Worm (Caenorhabditis elegans) whole organism, L1 larva: Measurements from ENCODE around the gene msp-58.
A peak's percentile ranks its signal among the peaks of the same experiment; 100 is the strongest.

ENCODE experiments used
- C16A3.4 ChIP-seq: fragments of 150-350 bp; optimal IDR thresholded peaks from 2 replicates; lab custom pipeline; 2014; ENCODE audit warnings: missing biosample characterization, missing genetic modification characterization
- aha-1 ChIP-seq: fragments of 150-350 bp; optimal IDR thresholded peaks from 2 replicates; lab custom pipeline; 2014; ENCODE audit warnings: missing biosample characterization, missing genetic modification characterization
- alr-1 ChIP-seq: fragments of 200-800 bp; sonication (Bioruptor generic); optimal IDR thresholded peaks from 2 replicates; lab custom pipeline; 2018; ENCODE audit warnings: borderline replicate concordance, mild to moderate bottlenecking, missing genetic modification characterization, missing compliant biosample characterization
- aly-2 ChIP-seq: fragments of 150-350 bp; optimal IDR thresholded peaks from 2 replicates; lab custom pipeline; 2014; ENCODE audit warnings: missing biosample characterization, missing genetic modification characterization
- blmp-1 ChIP-seq: fragments of 150-350 bp; optimal IDR thresholded peaks from 2 replicates; lab custom pipeline; 2014; ENCODE audit warnings: missing biosample characterization, missing genetic modification characterization
- ceh-8 ChIP-seq: fragments of 200-800 bp; sonication (Bioruptor generic); optimal IDR thresholded peaks from 2 replicates; lab custom pipeline; 2018; ENCODE audit warnings: mild to moderate bottlenecking, missing genetic modification characterization, moderate library complexity, missing compliant biosample characterization
- ceh-90 ChIP-seq: sonication (generic microtip); optimal IDR thresholded peaks from 2 replicates; lab custom pipeline; 2016; ENCODE audit warnings: missing genetic modification characterization, missing compliant biosample characterization
- efl-1 ChIP-seq, 4 experiments: fragments of 150-350 bp; optimal IDR thresholded peaks in 3 of 4; peaks in 1 of 4; 1 replicate in 1 of 4; 2 replicates in 3 of 4; lab custom pipeline; 2014; ENCODE audit warnings: missing biosample characterization in 2 of 4, missing genetic modification characterization in 2 of 4, missing genetic modification reagents in 2 of 4
- elt-2 ChIP-seq: sonication (generic microtip); optimal IDR thresholded peaks from 2 replicates; lab custom pipeline; 2016; ENCODE audit warnings: missing genetic modification characterization, mild to moderate bottlenecking, inconsistent platforms, missing compliant biosample characterization, missing genetic modification reagents
- elt-3 ChIP-seq, 6 experiments: fragments of 150-350 bp in 1 of 6; sonication (generic microtip); optimal IDR thresholded peaks; 2 replicates each; lab custom pipeline; 2017 to 2018; ENCODE audit warnings: missing biosample characterization in 6 of 6, missing genetic modification characterization in 6 of 6, inconsistent platforms in 1 of 6
- fkh-4 ChIP-seq: sonication (generic microtip); optimal IDR thresholded peaks from 2 replicates; lab custom pipeline; 2016; ENCODE audit warnings: missing compliant biosample characterization, missing genetic modification characterization, borderline replicate concordance
- fos-1 ChIP-seq: fragments of 150-350 bp; optimal IDR thresholded peaks from 2 replicates; lab custom pipeline; 2014; ENCODE audit warnings: missing biosample characterization, missing genetic modification characterization
- hlh-4 ChIP-seq: sonication (generic microtip); optimal IDR thresholded peaks from 2 replicates; lab custom pipeline; 2016; ENCODE audit warnings: mild to moderate bottlenecking, missing genetic modification characterization, missing compliant biosample characterization
- irx-1 ChIP-seq: sonication (generic microtip); optimal IDR thresholded peaks from 2 replicates; lab custom pipeline; 2016; ENCODE audit warnings: missing genetic modification characterization, missing compliant biosample characterization
- lin-13 ChIP-seq: fragments of 150-350 bp; optimal IDR thresholded peaks from 2 replicates; lab custom pipeline; 2014; ENCODE audit warnings: missing biosample characterization, missing genetic modification reagents, missing genetic modification characterization
- lin-14 ChIP-seq: fragments of 200-800 bp; sonication (Bioruptor generic); optimal IDR thresholded peaks from 2 replicates; lab custom pipeline; 2018; ENCODE audit warnings: mild to moderate bottlenecking, missing genetic modification characterization, moderate library complexity, missing compliant biosample characterization
- lin-35 ChIP-seq, 2 experiments: fragments of 150-350 bp; optimal IDR thresholded peaks; 2 replicates each; lab custom pipeline; 2014; ENCODE audit warnings: missing biosample characterization in 2 of 2, missing genetic modification characterization in 2 of 2, missing genetic modification reagents in 2 of 2
- lsy-2 ChIP-seq, 2 experiments: fragments of 150-350 bp; optimal IDR thresholded peaks; 2 replicates each; lab custom pipeline; 2014; ENCODE audit warnings: missing biosample characterization in 2 of 2, missing genetic modification characterization in 2 of 2
- mdl-1 ChIP-seq, 2 experiments: fragments of 150-350 bp; optimal IDR thresholded peaks; 2 replicates each; lab custom pipeline; 2014 to 2017; ENCODE audit warnings: missing biosample characterization in 2 of 2, missing genetic modification characterization in 2 of 2, inconsistent platforms in 1 of 2
- mef-2 ChIP-seq: fragments of 150-350 bp; optimal IDR thresholded peaks from 2 replicates; lab custom pipeline; 2014; ENCODE audit warnings: missing biosample characterization, missing genetic modification characterization
- nhr-12 ChIP-seq: sonication (generic microtip); optimal IDR thresholded peaks from 2 replicates; lab custom pipeline; 2017; ENCODE audit warnings: missing biosample characterization, missing genetic modification characterization
- nhr-19 ChIP-seq: fragments of 200-800 bp; sonication (Bioruptor generic); conservative IDR thresholded peaks from 2 replicates; pipeline ENCODE4 v1.3.6; 2022; ENCODE audit warnings: missing genetic modification characterization, missing compliant biosample characterization
- nhr-28 ChIP-seq: fragments of 150-350 bp; optimal IDR thresholded peaks from 2 replicates; lab custom pipeline; 2014; ENCODE audit warnings: missing biosample characterization, missing genetic modification characterization
- nhr-71 ChIP-seq: sonication (generic microtip); optimal IDR thresholded peaks from 2 replicates; lab custom pipeline; 2016; ENCODE audit warnings: mild to moderate bottlenecking, missing genetic modification characterization, moderate library complexity, missing compliant biosample characterization
- nhr-77 ChIP-seq: fragments of 150-350 bp; optimal IDR thresholded peaks from 2 replicates; lab custom pipeline; 2014; ENCODE audit warnings: missing biosample characterization, missing genetic modification characterization
- nhr-85 ChIP-seq: sonication (generic microtip); peaks from one replicate; lab custom pipeline; 2016; ENCODE audit warnings: missing genetic modification characterization, inconsistent platforms, missing compliant biosample characterization
- nhr-90 ChIP-seq: sonication (generic microtip); optimal IDR thresholded peaks from 2 replicates; lab custom pipeline; 2016; ENCODE audit warnings: mild to moderate bottlenecking, missing genetic modification characterization, missing compliant biosample characterization; ENCODE audit not compliant: poor library complexity
- pag-3 ChIP-seq: sonication (generic microtip); optimal IDR thresholded peaks from 2 replicates; lab custom pipeline; 2017; ENCODE audit warnings: missing genetic modification characterization, mild to moderate bottlenecking, missing compliant biosample characterization, antibody characterized with exemption, borderline replicate concordance; ENCODE audit not compliant: insufficient read depth
- snu-23 ChIP-seq: sonication (generic microtip); optimal IDR thresholded peaks from 2 replicates; lab custom pipeline; 2016; ENCODE audit warnings: missing genetic modification characterization, missing compliant biosample characterization
- sptf-1 ChIP-seq: fragments of 150-350 bp; optimal IDR thresholded peaks from 2 replicates; lab custom pipeline; 2014; ENCODE audit warnings: missing biosample characterization, missing genetic modification characterization
- swsn-7 ChIP-seq: sonication (generic microtip); optimal IDR thresholded peaks from 2 replicates; lab custom pipeline; 2016; ENCODE audit warnings: missing genetic modification characterization, missing compliant biosample characterization
- tbx-2 ChIP-seq: sonication (generic microtip); optimal IDR thresholded peaks from 2 replicates; lab custom pipeline; 2016; ENCODE audit warnings: missing genetic modification characterization, missing compliant biosample characterization
- tlp-1 ChIP-seq: fragments of 150-350 bp; optimal IDR thresholded peaks from 2 replicates; lab custom pipeline; 2014; ENCODE audit warnings: missing biosample characterization, missing genetic modification characterization
- unc-62 ChIP-seq: fragments of 150-350 bp; optimal IDR thresholded peaks from 2 replicates; lab custom pipeline; 2014; ENCODE audit warnings: missing biosample characterization, missing genetic modification reagents, missing genetic modification characterization
- unc-86 ChIP-seq: sonication (generic microtip); optimal IDR thresholded peaks from 2 replicates; lab custom pipeline; 2016; ENCODE audit warnings: missing genetic modification characterization, missing compliant biosample characterization
- vab-15 ChIP-seq: sonication (generic microtip); optimal IDR thresholded peaks from 2 replicates; lab custom pipeline; 2017; ENCODE audit warnings: missing genotype, mild to moderate bottlenecking, missing genetic modification characterization, missing compliant biosample characterization
- xbp-1 ChIP-seq: sonication (generic microtip); optimal IDR thresholded peaks from 2 replicates; lab custom pipeline; 2016; ENCODE audit warnings: missing genetic modification characterization, missing compliant biosample characterization
- zag-1 ChIP-seq: fragments of 150-350 bp; optimal IDR thresholded peaks from 2 replicates; lab custom pipeline; 2014; ENCODE audit warnings: missing biosample characterization, missing genetic modification characterization
- ztf-11 ChIP-seq, 2 experiments: sonication (generic microtip); optimal IDR thresholded peaks; 2 replicates each; lab custom pipeline; 2016 to 2017; ENCODE audit warnings: missing genetic modification characterization in 2 of 2, missing biosample characterization in 1 of 2, missing compliant biosample characterization in 1 of 2
- ztf-4 ChIP-seq: fragments of 150-350 bp; optimal IDR thresholded peaks from 2 replicates; lab custom pipeline; 2014; ENCODE audit warnings: missing biosample characterization, missing genetic modification characterization

The msp-58 gene

ce11 chrIV:5339255-5339654 lies 30.9 kb downstream of the msp-58 start, which contains the start of gene Y4C6B.2:
Gene Y4C6B.2, plus strand, starts transcription at chrIV:5339574.
- TF ChIP-seq elt-3 (tag; optimal IDR thresholded peaks at IDR 0.05; lab: Kevin White, UChicago), result peak in 5 of 6 experiments; percentile 8 to 83 (median 11)
- no peak for TF ChIP-seq efl-1 (optimal IDR thresholded peaks at IDR 0.05; lab: Kevin White, UChicago)
- TF ChIP-seq efl-1 (GFP tag; optimal IDR thresholded peaks at IDR 0.05 in 1 of 2; lab: Kevin White, UChicago), result no peak
- peak; percentile 65 for TF ChIP-seq blmp-1
- peak; percentile 76 for TF ChIP-seq nhr-85 (tag; lab: Kevin White, UChicago)
- peak; percentile 15 for TF ChIP-seq lin-14 (GFP tag; lab: Kevin White, UChicago)
- TF ChIP-seq lsy-2 (tag; optimal IDR thresholded peaks at IDR 0.05; lab: Kevin White, UChicago), result peak in 1 of 2 experiments; percentile 21
- TF ChIP-seq, all 84 proteins: peak for 5

- TF ChIP-seq nhr-90 (tag; lab: Kevin White, UChicago), result peak; percentile 52
- TF ChIP-seq snu-23, result peak; percentile 21
- TF ChIP-seq lin-35 (GFP tag; optimal IDR thresholded peaks at IDR 0.05; lab: Kevin White, UChicago), result peak in 1 of 2 experiments; percentile 65
- TF ChIP-seq nhr-71 (tag; lab: Kevin White, UChicago), result peak; percentile 18
- peak; percentile 55 for TF ChIP-seq nhr-85 (tag; lab: Kevin White, UChicago)
- no peak for TF ChIP-seq lin-14 (GFP tag; lab: Kevin White, UChicago)
- peak; percentile 10 for TF ChIP-seq xbp-1
- TF ChIP-seq elt-2 (tag; lab: Kevin White, UChicago), result no peak
- TF ChIP-seq nhr-28 (tag; lab: Kevin White, UChicago), result no peak
- no peak for TF ChIP-seq efl-1 (optimal IDR thresholded peaks at IDR 0.05; lab: Kevin White, UChicago)
- peak in 1 of 2 experiments; percentile 34 for TF ChIP-seq efl-1 (GFP tag; optimal IDR thresholded peaks at IDR 0.05 in 1 of 2; lab: Kevin White, UChicago)
- peak in 1 of 2 experiments; percentile 10 for TF ChIP-seq lsy-2 (tag; optimal IDR thresholded peaks at IDR 0.05; lab: Kevin White, UChicago)
Measured at ce11 chrIV:5344168-5344567, 35.8 kb downstream of the msp-58 start.

ce11 chrIV:5350480-5351193 lies 42.2 kb downstream of the msp-58 start, which contains the start of gene gba-4:
Gene gba-4, minus strand, starts transcription at chrIV:5350897.
- peak; percentile 78 for TF ChIP-seq elt-2 (tag; lab: Kevin White, UChicago)

ce11 chrIV:5353364-5353763 lies 45.0 kb downstream of the msp-58 start, which contains the start of gene Y4C6B.7:
Gene Y4C6B.7, minus strand, starts transcription at chrIV:5353464.
- TF ChIP-seq swsn-7 (no peak), lin-13 (no peak), mef-2 (tag; lab: Kevin White, UChicago) (no peak), pag-3 (no peak), sptf-1 (tag; lab: Kevin White, UChicago) (no peak), unc-62 (GFP tag; lab: Kevin White, UChicago) (no peak), alr-1 (tag; lab: Kevin White, UChicago) (no peak), ceh-8 (GFP tag; lab: Kevin White, UChicago) (no peak), lin-14 (GFP tag; lab: Kevin White, UChicago) (no peak), tbx-2 (no peak), hlh-4 (tag; lab: Kevin White, UChicago) (no peak), mdl-1 (tag; optimal IDR thresholded peaks at IDR 0.05; lab: Kevin White, UChicago) (no peak)
- TF ChIP-seq, all 84 proteins: peak for 0

ce11 chrIV:5354124-5354523 lies 45.7 kb downstream of the msp-58 start, which contains the start of gene Y4C6B.1:
Gene Y4C6B.1, plus strand, starts transcription at chrIV:5354488.
- TF ChIP-seq ztf-4 (tag; lab: Kevin White, UChicago), result no peak
- no peak for TF ChIP-seq ceh-90 (tag; lab: Kevin White, UChicago)
- no peak for TF ChIP-seq vab-15
- no peak for TF ChIP-seq aha-1 (tag; lab: Kevin White, UChicago)
- TF ChIP-seq zag-1 (tag; lab: Kevin White, UChicago), result no peak
- TF ChIP-seq nhr-71 (tag; lab: Kevin White, UChicago), result no peak
- no peak for TF ChIP-seq nhr-12 (tag; lab: Kevin White, UChicago)
- no peak for TF ChIP-seq irx-1 (tag; lab: Kevin White, UChicago)
- TF ChIP-seq swsn-7, result no peak
- no peak for TF ChIP-seq fkh-4
- TF ChIP-seq efl-1 (optimal IDR thresholded peaks at IDR 0.05; lab: Kevin White, UChicago), result peak; percentile 18 to 57
- TF ChIP-seq efl-1 (GFP tag; optimal IDR thresholded peaks at IDR 0.05 in 1 of 2; lab: Kevin White, UChicago), result peak; percentile 69 to 95
- TF ChIP-seq fos-1, result no peak
- TF ChIP-seq aly-2 (tag; lab: Kevin White, UChicago), result no peak
- peak; percentile 3 to 74 for TF ChIP-seq lin-35 (GFP tag; optimal IDR thresholded peaks at IDR 0.05; lab: Kevin White, UChicago)
- TF ChIP-seq alr-1 (tag; lab: Kevin White, UChicago), result no peak
- TF ChIP-seq C16A3.4, result no peak
- TF ChIP-seq unc-86 (tag; lab: Kevin White, UChicago), result no peak
- TF ChIP-seq ztf-11 (tag; optimal IDR thresholded peaks at IDR 0.05; lab: Kevin White, UChicago), result no peak
- peak; percentile 42 to 92 for TF ChIP-seq lsy-2 (tag; optimal IDR thresholded peaks at IDR 0.05; lab: Kevin White, UChicago)
- TF ChIP-seq nhr-19 (GFP tag; lab: Robert Waterston, UW), result no peak
- TF ChIP-seq xbp-1, result no peak
- no peak for TF ChIP-seq unc-62 (GFP tag; lab: Kevin White, UChicago)
- TF ChIP-seq nhr-77 (tag; lab: Kevin White, UChicago), result no peak
- no peak for TF ChIP-seq tlp-1 (tag; lab: Kevin White, UChicago)
- no peak for TF ChIP-seq elt-3 (tag; optimal IDR thresholded peaks at IDR 0.05; lab: Kevin White, UChicago)
